Worm (Caenorhabditis elegans) whole organism, L2 larva: ENCODE measurements around the gene spp-31.

Source experiments
- aly-2 ChIP-seq: fragments of 150-350 bp; optimal IDR thresholded peaks from 2 replicates; lab custom pipeline; 2014; ENCODE audit warnings: missing biosample characterization, missing genetic modification characterization
- egl-27 ChIP-seq: sonication (generic microtip); optimal IDR thresholded peaks from 3 replicates; lab custom pipeline; 2017; ENCODE audit warnings: missing biosample characterization, missing genetic modification reagents, missing genetic modification characterization
- elt-1 ChIP-seq: fragments of 150-350 bp; optimal IDR thresholded peaks from 2 replicates; lab custom pipeline; 2014; ENCODE audit warnings: missing biosample characterization, missing genetic modification characterization
- mab-5 ChIP-seq: fragments of 150-350 bp; optimal IDR thresholded peaks from 2 replicates; lab custom pipeline; 2014; ENCODE audit warnings: missing biosample characterization, missing genetic modification characterization
- skn-1 ChIP-seq: sonication (generic microtip); optimal IDR thresholded peaks from 2 replicates; lab custom pipeline; 2017; ENCODE audit warnings: missing biosample characterization, missing genetic modification characterization
- unc-39 ChIP-seq: fragments of 150-350 bp; optimal IDR thresholded peaks from 2 replicates; lab custom pipeline; 2014; ENCODE audit warnings: missing biosample characterization, missing genetic modification characterization

ce11 chrIV:1408137-1408536 is 1.8 kb downstream of the spp-31 start:
- no peak for TF ChIP-seq elt-1 (tag; lab: Kevin White, UChicago)
- TF ChIP-seq skn-1 (tag; lab: Kevin White, UChicago), result no peak
- TF ChIP-seq mab-5 (tag; lab: Kevin White, UChicago), result no peak
- TF ChIP-seq unc-39, result no peak
- no peak for TF ChIP-seq egl-27
- no peak for TF ChIP-seq aly-2 (tag; lab: Kevin White, UChicago)
